Worm (Caenorhabditis elegans): Measurements from ENCODE around the gene abcf-2.

ce11 chrIII:13462138-13462634 lies at the start of gene abcf-2, which contains the start of gene T27E9.2:
- no peak for TF ChIP-seq ztf-23 (GFP tag; IDR thresholded peaks at IDR 0.05)
- no peak for TF ChIP-seq ref-1 (GFP tag; conservative IDR thresholded peaks at IDR 0.05)
